Worm (Caenorhabditis elegans): Measurements from ENCODE around the gene nfi-1.

Gene nfi-1

ce11 chrII:7577412-7577811 is 39.4 kb downstream of the nfi-1 start, which contains the start of gene F35D2.6:
F35D2.6 (plus strand) TSS chrII:7577712.
- TF ChIP-seq elt-4 (tag; optimal IDR thresholded peaks at IDR 0.05) (no peak), hlh-30 (tag; optimal IDR thresholded peaks at IDR 0.05; ENCODE audit: insufficient read depth) (no peak), ceh-45 (GFP tag; IDR thresholded peaks at IDR 0.05) (no peak), ztf-16 (tag; optimal IDR thresholded peaks at IDR 0.05) (no peak), ceh-6 (GFP tag; optimal IDR thresholded peaks at IDR 0.05) (no peak), ama-1 (optimal IDR thresholded peaks at IDR 0.05) (no peak), sdc-2 (tag; optimal IDR thresholded peaks at IDR 0.05) (no peak), dve-1 (tag; optimal IDR thresholded peaks at IDR 0.05) (no peak), Y22D7AL.16 (tag; optimal IDR thresholded peaks at IDR 0.05) (no peak)

- TF ChIP-seq ceh-48 (tag; optimal IDR thresholded peaks at IDR 0.05), result no peak
- TF ChIP-seq elt-4 (tag; optimal IDR thresholded peaks at IDR 0.05), result no peak
- no peak for TF ChIP-seq ceh-22 (tag; optimal IDR thresholded peaks at IDR 0.05)
- no peak for TF ChIP-seq pag-3 (tag; optimal IDR thresholded peaks at IDR 0.05; ENCODE audit: borderline replicate concordance)
- TF ChIP-seq sdc-2 (tag; optimal IDR thresholded peaks at IDR 0.05), result no peak
- no peak for TF ChIP-seq pat-9 (tag; optimal IDR thresholded peaks at IDR 0.05)
- TF ChIP-seq odd-2 (tag; optimal IDR thresholded peaks at IDR 0.05), result no peak
- no peak for TF ChIP-seq fax-1 (tag; optimal IDR thresholded peaks at IDR 0.05)
- no peak for TF ChIP-seq ceh-19 (GFP tag; optimal IDR thresholded peaks at IDR 0.05)
- no peak for TF ChIP-seq K02D7.2 (tag; optimal IDR thresholded peaks at IDR 0.05)
- no peak for TF ChIP-seq ceh-9 (tag; optimal IDR thresholded peaks at IDR 0.05)
- TF ChIP-seq elt-2 (tag; optimal IDR thresholded peaks at IDR 0.05), result no peak
- no peak for TF ChIP-seq Y22D7AL.16 (tag; optimal IDR thresholded peaks at IDR 0.05)
- TF ChIP-seq eyg-1 (tag; optimal IDR thresholded peaks at IDR 0.05), result no peak
- no peak for TF ChIP-seq pha-4 (tag; optimal IDR thresholded peaks at IDR 0.05)
- TF ChIP-seq lin-11 (tag; optimal IDR thresholded peaks at IDR 0.05), result no peak
- TF ChIP-seq ttx-3 (tag; optimal IDR thresholded peaks at IDR 0.05), result no peak
- no peak for TF ChIP-seq nhr-11 (tag; optimal IDR thresholded peaks at IDR 0.05)
Observed at ce11 chrII:7583555-7583954, 45.6 kb downstream of the nfi-1 start, which contains the start of gene mks-3. mks-3 (minus strand) TSS chrII:7583655.

ce11 chrII:7588295-7588694 is 50.3 kb downstream of the nfi-1 start:
- TF ChIP-seq ceh-31 (tag; optimal IDR thresholded peaks at IDR 0.05) (peak; percentile 1), mec-3 (tag; optimal IDR thresholded peaks at IDR 0.05; ENCODE audit: borderline replicate concordance) (no peak)

All from whole organism, late embryonic.